Fruit fly (Drosophila melanogaster) Kc167 (cell line): ENCODE results near the gene Kots.

Experiments used
- Myc ChIP-seq: fragments of >200 bp; optimal IDR thresholded peaks from 2 replicates; lab custom pipeline; 2017; ENCODE audit warnings: missing external identifiers
- Sin3A ChIP-seq: fragments of >200 bp; optimal IDR thresholded peaks from 2 replicates; lab custom pipeline; 2018; ENCODE audit warnings: missing external identifiers
- h ChIP-seq: fragments of >200 bp; optimal IDR thresholded peaks from 3 replicates; lab custom pipeline; 2018; ENCODE audit warnings: missing external identifiers
- insv ChIP-seq: fragments of >200 bp; optimal IDR thresholded peaks from 3 replicates; lab custom pipeline; 2018; ENCODE audit warnings: missing external identifiers
- psq ChIP-seq: fragments of >200 bp; optimal IDR thresholded peaks from 2 replicates; lab custom pipeline; 2017; ENCODE audit warnings: missing external identifiers
- ttk ChIP-seq: sonication (Bioruptor generic); optimal IDR thresholded peaks from 2 replicates; lab custom pipeline; 2017; ENCODE audit warnings: missing external identifiers

- TF ChIP-seq psq (no peak), h (no peak), insv (lab: Kevin White, UChicago) (no peak), ttk (lab: Kevin White, UChicago) (no peak), Sin3A (no peak), Myc (no peak)
These were observed 47.4 kb downstream of the Kots start for dm6 chr3R:13916546-13916945.
